Worm (Caenorhabditis elegans) whole organism, early embryonic: Measurements from ENCODE around the gene nuo-1.

Experiments
- ama-1 ChIP-seq: fragments of 150-350 bp; optimal IDR thresholded peaks from 2 replicates; lab custom pipeline; 2014
- scrt-1 ChIP-seq: fragments of 200-800 bp; sonication (Bioruptor generic); IDR thresholded peaks from 2 replicates; pipeline ENCODE4 v1.3.6; 2022; ENCODE audit warnings: missing genetic modification characterization, missing compliant biosample characterization

ce11 chrII:11132542-11132941 is 34.9 kb downstream of the nuo-1 start, which contains the start of gene F40F8.11:
- TF ChIP-seq scrt-1 (GFP tag; lab: Robert Waterston, UW) (no peak), ama-1 (lab: Kevin White, UChicago) (no peak)
